Fruit fly (Drosophila melanogaster) Kc167 (cell line): ENCODE data around the gene Oatp33Eb.

Experiments used
- Myc ChIP-seq: fragments of >200 bp; optimal IDR thresholded peaks from 2 replicates; lab custom pipeline; 2017; ENCODE audit warnings: missing external identifiers
- Sin3A ChIP-seq: fragments of >200 bp; optimal IDR thresholded peaks from 2 replicates; lab custom pipeline; 2018; ENCODE audit warnings: missing external identifiers

- no peak for TF ChIP-seq Sin3A
- no peak for TF ChIP-seq Myc (lab: Kevin White, UChicago)
Observed at dm6 chr2L:12487311-12487710, 39.0 kb downstream of the Oatp33Eb start.
